Fruit fly (Drosophila melanogaster) whole organism, wandering third instar larva: ENCODE results near the gene CG9297.

Experiments used
- Rel ChIP-seq, 2 experiments: fragments of 200-800 bp; sonication (Bioruptor generic) in 1 of 2; optimal IDR thresholded peaks; 2 replicates in 1 of 2; 3 replicates in 1 of 2; lab custom pipeline; 2016 to 2019; ENCODE audit warnings: mild to moderate bottlenecking in 2 of 2, missing biosample characterization in 2 of 2, missing genetic modification characterization in 2 of 2, moderate library complexity in 1 of 2
- brk ChIP-seq: fragments of 200-800 bp; sonication (Bioruptor generic); optimal IDR thresholded peaks from 2 replicates; lab custom pipeline; 2016; ENCODE audit warnings: missing biosample characterization, mild to moderate bottlenecking, missing genetic modification characterization
- dsf ChIP-seq: sonication (Bioruptor generic); optimal IDR thresholded peaks from 2 replicates; lab custom pipeline; 2016; ENCODE audit warnings: missing biosample characterization, missing genetic modification characterization, borderline replicate concordance
- pan ChIP-seq: fragments of >200 bp; optimal IDR thresholded peaks from 2 replicates; lab custom pipeline; 2017

DNA sequence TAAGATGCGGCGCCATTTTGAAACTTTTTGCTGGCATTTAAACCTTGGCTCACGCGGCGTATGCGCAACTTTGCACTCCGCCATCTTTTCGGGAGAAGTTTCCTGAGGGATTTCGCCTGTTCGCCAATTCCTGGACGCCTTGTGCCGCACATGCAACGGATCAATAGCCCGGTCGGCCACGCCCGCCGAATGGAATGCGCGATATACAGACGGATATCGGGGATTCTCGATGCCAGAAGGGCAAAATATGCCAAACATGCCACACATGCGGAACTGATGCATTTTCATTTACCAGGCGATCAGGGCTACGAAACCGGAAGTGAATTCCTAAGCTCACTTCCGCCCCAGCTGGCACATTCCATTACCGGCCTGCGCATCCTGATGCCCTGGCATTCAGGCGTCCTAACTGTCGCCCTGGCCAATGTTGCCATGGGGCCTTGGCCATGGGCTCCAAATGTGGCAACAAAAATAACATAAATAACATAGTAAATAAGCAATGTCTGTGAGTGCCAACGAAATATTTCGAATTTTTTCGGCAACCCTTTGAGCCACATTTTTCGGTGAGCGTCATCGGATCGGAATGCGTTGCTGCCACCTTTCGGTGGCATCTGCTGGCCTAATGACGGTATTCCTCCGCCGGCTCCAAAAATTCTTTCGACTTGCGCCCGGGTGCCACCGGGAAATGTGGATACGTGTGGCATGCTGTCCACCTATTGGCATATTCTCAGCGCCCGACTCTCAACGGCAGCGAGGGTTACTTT is 30.9 kb downstream of the CG9297 start:
- no peak for TF ChIP-seq pan (lab: Kevin White, UChicago)
- no peak for TF ChIP-seq brk
- TF ChIP-seq dsf (GFP tag; lab: Kevin White, UChicago): no peak
- no peak for TF ChIP-seq Rel (GFP tag; optimal IDR thresholded peaks at IDR 0.05; lab: Kevin White, UChicago)
- no peak for TF ChIP-seq Rel (tag; optimal IDR thresholded peaks at IDR 0.05; lab: Kevin White, UChicago)
